Fruit fly (Drosophila melanogaster) whole organism, larva: Measurements from ENCODE around the gene CG14852.

Source experiments
- noc ChIP-seq: fragments of 200-800 bp; sonication (Bioruptor generic); optimal IDR thresholded peaks from 3 replicates; lab custom pipeline; 2019; ENCODE audit warnings: missing biosample characterization, mild to moderate bottlenecking, missing genetic modification characterization, moderate library complexity

The CG14852 gene

DNA sequence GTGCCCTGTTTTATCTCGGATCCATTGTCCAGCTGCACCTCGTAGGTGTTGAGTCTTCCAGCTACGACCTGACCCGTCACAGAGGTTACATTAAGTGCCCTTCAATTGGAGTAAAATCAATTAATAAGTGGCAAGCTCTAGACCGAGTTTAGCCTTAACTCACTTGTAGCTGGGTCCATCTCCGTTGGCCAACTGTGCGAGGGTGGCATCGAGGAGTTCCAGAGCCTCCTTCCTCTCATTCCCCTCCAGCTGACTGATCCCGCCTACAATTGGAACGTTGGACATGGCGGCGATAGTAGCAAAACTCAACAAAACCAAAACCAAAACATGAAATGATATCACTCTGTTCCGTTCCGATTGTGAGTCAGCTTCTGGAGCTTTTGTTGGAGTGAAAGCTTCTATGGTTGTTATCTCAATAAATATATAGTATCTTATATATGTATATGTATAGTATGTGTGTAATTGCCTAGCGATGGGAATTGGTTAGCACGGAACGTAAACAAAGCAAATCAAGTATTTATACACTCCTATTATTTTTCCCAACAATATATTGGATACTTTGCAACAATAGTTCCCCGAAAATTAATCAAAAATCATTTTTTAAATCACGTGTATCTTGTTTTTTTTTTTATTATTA is 2.9 kb downstream of the CG14852 start, which contains the start of gene CG8066:
CG8066 (minus strand) TSS at position 347 of the 637 bp plus-strand sequence.
- no peak for TF ChIP-seq noc

DNA sequence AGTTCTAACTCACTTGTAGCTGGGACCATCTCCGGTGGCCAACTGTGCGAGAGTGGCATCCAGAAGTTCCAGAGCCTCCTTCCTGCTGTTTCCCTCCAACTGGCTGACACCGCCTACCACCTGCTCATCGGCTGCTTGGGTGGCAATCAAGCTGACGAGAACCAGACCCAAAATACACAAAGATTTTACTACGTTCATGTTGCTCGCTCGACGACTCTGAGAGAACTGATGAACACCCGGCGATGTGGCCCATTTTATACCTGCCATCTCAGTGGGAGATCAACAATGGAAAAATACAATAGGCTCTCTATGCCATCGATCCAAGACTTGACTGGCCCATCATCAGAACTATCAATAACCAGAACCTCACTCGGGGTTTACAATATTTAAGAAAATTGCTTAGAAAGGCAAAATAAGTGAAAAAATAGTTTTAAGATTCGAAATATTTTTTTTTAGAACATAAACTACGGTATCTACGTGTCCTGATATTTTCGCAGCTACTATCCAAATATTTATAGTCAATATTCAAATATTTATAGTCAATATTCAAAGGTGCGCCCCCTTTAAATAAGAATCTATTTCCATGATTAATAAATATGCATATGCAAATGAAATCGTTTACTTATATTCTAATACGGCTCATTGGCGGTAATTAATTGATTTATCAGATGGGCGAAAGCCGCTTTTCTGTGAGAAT is 3.8 kb downstream of the CG14852 start, which contains the start of gene Cys:
Cys (minus strand) TSS at position 234 of the 697 bp plus-strand sequence.
- TF ChIP-seq noc: peak; percentile 36

DNA sequence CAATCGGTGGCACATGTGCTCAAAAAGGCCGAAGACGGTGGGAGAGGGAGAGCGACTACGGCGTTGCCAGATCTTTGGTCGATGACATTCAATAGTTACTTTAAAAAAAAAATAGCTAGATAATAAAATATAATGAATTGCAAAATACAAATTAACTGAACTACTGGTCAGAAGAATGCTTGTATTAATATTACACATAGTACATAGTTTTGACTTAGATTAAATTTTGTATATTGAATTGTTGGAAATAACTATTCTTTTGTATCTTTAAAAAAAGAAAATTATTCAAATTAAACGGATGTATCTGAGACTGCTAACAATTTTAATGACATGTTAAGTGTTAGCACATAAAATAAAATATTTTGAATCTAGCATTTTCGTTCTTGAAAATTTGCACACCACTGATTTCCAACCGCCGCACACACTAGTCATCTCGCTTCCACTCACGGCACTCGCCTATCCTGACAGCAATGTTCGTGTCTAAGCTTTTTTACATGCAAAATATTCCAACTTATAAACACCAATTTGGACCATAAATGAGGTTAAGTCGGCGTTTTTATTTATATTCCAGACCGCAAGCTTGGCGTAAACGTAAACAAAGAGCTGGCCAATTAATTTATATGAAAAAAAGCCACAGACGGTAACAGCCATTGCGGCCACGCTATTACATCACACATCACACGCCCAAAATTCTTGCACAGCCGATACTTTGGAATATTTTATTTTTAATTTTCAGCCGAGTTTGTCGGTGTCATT is 9.4 kb downstream of the CG14852 start:
- peak; percentile 79 for TF ChIP-seq noc

DNA sequence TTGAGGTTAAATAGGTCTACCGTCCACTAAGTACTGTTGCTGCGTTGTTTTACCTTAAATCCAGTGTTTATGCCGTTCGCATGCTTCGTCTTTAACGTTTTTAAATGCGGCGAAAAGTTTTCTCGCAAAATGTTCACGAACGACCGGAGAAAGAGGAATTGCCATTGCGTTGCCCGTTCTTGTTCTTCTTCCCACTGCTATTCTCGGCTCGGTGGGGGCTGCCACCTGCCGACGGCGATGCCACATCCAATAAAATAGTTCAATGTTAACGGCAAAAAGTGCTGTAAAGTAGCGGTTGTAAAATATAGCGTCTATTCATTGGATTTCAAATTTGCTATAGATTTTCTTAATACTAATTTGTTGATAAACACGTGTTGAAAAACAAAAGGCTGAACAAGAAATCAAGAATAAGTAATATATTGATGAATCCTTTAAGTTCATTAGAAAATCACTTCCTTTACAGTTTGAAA is 10.0 kb downstream of the CG14852 start, which contains the start of gene CG7987:
CG7987 (minus strand) TSS at position 170 of the 470 bp plus-strand sequence.
- no peak for TF ChIP-seq noc

DNA sequence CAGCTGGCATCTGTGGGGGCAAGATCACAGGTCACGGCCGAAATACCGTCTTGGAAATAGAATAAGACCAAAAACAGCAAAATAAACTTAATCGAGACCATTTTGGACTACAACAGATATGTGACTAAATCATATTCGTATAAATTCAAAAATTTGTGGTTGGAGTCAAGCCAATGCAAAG is 10.7 kb downstream of the CG14852 start, which contains the start of gene CG44094:
CG44094 (minus strand) TSS at position 101 of the 181 bp plus-strand sequence.
- TF ChIP-seq noc: no peak

DNA sequence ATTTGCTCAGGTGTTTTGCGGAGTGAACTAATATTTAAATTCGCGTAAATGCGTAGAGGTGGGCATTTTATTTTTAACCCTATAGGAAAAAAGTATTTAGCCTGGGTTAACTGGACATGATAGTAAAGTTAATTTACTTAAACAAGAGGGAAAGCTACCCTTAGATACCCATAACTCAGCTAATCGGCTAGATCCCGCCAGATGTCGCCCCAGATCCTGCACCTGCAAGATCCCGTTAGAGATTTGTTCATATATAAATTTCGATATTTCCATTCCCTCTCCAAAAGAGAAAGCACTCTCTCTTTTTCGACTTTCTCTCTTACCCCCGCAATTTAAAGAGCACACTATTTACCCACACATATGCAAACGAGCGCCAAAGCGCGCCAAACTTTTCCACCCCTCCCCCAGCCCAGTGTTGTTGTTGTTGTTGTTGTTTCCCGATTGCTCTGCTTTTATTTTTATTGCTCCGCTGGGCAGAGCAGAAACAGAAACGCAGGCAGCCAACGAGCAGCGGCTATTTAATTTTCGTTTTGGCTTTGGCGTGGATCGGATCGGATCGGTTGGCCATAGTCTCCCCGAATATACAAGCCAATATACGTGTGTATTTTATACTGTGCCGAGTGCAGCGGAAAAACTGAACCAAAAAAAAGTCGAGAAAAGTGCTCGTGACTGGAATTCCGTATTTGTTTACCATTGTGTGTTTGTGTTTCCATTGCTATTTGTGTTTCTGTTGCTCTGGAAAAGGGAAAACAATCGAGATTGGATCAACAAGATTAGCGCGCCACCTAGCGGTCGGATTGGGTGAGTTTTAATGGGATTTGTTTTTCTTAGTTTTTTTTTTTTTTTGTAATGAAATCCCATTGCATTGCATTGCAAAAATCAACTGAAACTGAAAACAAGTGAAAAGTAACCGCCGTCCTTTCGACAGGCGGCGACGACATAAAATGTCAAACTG is 11.2 kb downstream of the CG14852 start, which contains the start of gene stumps:
stumps (plus strand) TSS at position 526 of the 955 bp plus-strand sequence.
- TF ChIP-seq noc: no peak

DNA sequence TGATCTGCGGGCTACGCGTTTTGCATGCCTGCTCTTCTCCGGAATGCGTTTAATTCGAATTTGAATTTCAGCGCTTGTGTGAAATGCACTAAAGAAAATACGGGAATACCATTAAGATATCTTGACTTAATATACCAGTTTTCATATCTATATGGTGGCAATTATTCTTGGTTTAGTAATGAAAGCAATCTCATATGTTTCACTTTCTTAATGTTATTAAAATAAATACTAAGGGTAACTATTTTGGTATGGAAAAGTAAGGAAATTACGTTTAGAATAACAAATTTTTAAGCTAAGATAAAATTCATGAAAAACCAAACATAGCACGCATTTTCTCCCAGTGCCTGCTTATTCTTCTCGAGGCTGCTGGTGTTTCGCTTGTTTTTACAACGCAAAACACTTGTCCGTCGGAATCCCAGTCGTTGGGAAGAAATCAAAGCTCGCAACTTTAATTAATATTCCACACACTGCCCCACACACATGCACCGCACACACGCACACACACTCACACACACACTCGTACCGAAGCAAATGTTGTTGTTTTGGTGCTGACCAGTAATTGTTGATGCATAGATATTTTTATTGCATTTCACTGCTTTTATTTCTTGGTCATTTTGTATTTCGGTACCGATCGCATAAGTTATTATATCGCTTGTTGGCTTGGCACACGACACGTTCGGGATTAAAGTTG is 12.2 kb downstream of the CG14852 start:
- TF ChIP-seq noc: no peak

DNA sequence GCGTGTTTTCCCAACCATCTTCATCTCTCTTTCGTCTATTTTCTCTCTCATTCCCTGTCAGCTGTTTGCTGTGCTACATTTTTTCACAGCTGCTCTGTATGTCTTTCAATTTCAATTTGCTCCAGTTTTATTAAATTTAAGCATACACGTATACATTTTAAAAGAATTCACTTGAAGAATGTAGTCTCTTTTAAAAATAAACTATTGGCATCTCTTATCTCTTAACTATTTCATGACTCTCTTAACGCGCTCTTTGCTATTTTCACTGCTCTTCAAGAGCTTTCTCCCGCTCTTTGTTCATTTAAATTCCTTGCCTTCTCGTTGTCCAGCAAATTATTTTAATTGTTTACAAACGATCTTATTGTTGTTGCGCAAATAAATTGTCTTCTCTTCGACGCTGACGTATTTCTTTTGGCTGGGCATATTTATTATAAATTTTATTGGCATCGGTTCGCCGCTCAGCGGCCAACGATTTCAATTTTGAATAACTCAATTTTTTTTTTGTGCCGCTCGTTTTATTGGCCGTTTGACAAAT is 14.4 kb downstream of the CG14852 start:
- TF ChIP-seq noc: no peak

DNA sequence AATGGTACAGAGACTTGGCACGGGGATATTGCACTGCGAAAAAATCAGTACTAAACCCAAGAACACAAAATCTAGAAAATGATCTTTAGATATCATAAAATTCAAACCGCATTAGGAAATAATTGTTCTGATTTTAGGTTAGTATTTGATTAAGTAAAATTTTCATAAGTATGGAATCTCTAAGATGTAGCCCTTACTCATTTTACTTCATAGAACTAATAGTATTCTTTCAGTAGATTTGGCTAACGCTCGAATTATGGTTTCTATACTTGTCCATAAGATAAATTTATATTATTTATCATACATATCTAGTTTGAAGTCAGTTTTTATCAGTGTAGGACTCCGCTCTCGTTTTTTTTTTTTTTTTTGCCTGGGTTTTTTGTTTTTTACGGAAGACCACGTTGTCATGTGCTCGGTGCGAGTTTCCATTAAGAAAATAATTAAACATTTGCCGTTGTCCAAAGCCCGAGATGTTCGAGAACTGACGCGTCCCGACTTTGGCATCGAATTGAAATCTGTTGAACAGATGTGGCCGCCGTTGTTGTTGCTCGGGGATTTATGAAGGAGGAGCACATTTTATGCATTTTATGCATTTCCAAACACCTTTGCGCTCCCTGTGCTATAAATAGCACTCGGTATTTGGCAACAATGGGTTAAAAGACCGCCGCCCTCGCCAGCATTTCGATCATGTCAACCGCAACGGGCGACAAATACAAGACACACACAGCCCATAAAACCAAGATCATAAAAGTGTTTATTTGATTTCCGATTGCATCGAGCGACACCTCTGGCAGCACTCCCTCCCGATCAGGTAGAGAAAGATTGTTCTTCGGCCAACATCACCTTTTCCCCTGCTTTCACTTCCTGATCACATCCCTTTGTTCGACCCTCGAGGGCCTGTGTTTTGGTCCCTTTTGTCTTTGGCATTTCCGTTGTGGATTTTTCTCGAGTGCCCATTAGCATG is 21.0 kb downstream of the CG14852 start:
- no peak for TF ChIP-seq noc

DNA sequence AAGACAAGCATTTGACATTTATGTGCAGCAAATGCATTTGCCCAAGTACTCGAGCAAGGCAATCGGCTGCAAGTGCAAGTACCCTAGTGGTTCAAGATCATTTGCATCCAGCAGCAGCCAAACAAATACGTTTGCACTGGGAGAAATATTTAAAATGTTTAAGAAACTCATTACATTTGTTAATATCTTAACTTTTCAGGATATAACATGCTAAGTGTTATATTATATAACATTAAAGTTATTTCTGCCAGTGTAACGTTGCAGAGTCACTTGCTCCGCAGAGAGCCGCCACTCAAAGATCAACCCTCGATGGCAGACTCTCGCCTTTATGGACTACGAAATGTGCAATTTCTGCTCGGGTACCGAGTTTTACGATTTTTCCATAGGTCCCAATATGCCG is 23.8 kb downstream of the CG14852 start:
- no peak for TF ChIP-seq noc

DNA sequence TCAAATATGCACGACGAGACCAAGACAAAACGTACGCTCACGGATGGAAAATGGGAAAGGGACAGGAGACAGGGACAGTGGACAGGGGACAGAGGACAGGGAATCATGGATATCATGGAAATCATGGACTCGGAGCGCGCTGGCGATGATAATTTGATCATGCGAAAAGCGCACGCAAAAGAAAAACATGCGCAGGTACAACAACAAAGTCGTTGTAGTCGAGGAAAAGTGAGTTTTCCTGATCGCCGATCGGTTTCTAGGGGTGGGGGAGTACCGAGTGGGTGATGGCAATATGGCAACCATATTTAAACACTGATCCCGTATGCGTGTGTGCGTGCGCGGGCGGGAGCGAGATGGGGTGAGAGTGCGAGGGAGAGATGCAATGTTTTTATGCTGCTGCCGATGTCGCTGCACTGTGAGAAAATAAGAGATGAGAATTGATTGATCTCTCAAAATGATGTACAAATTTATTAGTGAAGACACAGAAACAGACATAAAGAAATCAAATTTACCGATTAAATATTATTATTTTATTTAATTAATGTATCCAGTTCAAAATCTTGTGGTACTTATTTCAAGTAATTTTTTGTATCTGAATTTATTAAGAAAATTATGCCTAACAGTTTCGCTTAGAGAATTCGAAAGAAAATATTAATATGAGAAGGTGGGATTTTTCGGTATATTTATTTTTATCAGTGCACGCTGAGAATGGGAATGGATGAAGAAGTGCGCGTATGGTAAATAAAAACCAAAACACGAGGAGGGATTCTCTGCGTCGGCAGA is 25.2 kb downstream of the CG14852 start:
- TF ChIP-seq noc: no peak

DNA sequence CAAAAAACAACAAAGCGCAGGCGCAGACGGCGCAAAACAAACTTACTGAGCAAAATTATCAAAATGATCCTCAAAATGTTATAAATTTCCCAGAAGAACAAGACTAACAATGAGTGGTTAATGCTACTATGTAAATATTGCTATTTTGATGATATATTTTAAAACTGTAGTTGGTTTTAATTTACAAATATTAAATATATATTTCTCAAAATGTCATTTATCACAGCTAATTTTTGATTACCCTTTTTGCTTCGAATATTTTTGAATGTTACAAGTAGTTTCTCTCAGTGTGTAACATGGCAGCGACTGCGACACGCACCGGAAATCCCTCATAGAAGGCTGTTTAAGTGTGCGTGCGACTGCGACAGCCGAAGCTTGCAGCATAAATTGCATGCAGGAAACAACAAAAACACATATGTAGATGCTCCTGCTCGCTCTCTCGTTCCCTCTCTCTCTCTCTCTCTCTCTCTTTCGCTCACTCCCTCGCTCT is 32.3 kb downstream of the CG14852 start:
- TF ChIP-seq noc: no peak
